Worm (Caenorhabditis elegans) whole organism, young adult: ENCODE results near the gene B0334.20.

ENCODE experiments used
- B0261.1 ChIP-seq: sonication (generic microtip); optimal IDR thresholded peaks from 2 replicates; lab custom pipeline; 2016; ENCODE audit warnings: mild to moderate bottlenecking, missing genetic modification characterization, moderate library complexity, missing compliant biosample characterization
- C17E4.6 ChIP-seq: fragments of 200-800 bp; sonication (Bioruptor generic); IDR thresholded peaks from 2 replicates; pipeline ENCODE4 v1.3.6; 2022; ENCODE audit warnings: missing genetic modification reagents, missing genetic modification characterization, missing compliant biosample characterization
- K12H6.12 ChIP-seq: fragments of 200-800 bp; sonication (Bioruptor generic); optimal IDR thresholded peaks from 2 replicates; lab custom pipeline; 2018; ENCODE audit warnings: mild to moderate bottlenecking, missing genetic modification characterization, missing compliant biosample characterization
- cebp-1 ChIP-seq, 2 experiments: fragments of 200-800 bp in 1 of 2; sonication (Bioruptor generic) in 1 of 2; sonication (generic microtip) in 1 of 2; IDR thresholded peaks in 1 of 2; optimal IDR thresholded peaks in 1 of 2; 2 replicates each; pipeline versions ENCODE4 v1.3.6 to Lab custom; 2017 to 2022; ENCODE audit warnings: missing compliant biosample characterization in 2 of 2, missing genetic modification characterization in 2 of 2, mild to moderate bottlenecking in 1 of 2, missing genetic modification reagents in 1 of 2, moderate library complexity in 1 of 2
- ceh-27 ChIP-seq: fragments of 200-800 bp; sonication (Bioruptor generic); optimal IDR thresholded peaks from 2 replicates; lab custom pipeline; 2018; ENCODE audit warnings: mild to moderate bottlenecking, missing genetic modification characterization, moderate library complexity, missing compliant biosample characterization
- ceh-79 ChIP-seq: sonication (generic microtip); optimal IDR thresholded peaks from 2 replicates; lab custom pipeline; 2017; ENCODE audit warnings: mild to moderate bottlenecking, missing genetic modification characterization, missing compliant biosample characterization
- die-1 ChIP-seq: sonication (generic microtip); optimal IDR thresholded peaks from 2 replicates; lab custom pipeline; 2016; ENCODE audit warnings: missing genotype, mild to moderate bottlenecking, missing genetic modification characterization, missing compliant biosample characterization
- egrh-3 ChIP-seq: fragments of 200-800 bp; sonication (Bioruptor generic); IDR thresholded peaks from 2 replicates; pipeline ENCODE4 v1.3.6; 2022; ENCODE audit warnings: missing genetic modification reagents, missing genetic modification characterization, missing compliant biosample characterization
- hlh-26 ChIP-seq: fragments of 200-800 bp; sonication (Bioruptor generic); conservative IDR thresholded peaks from 2 replicates; pipeline ENCODE4 v1.3.6; 2022; ENCODE audit warnings: missing genetic modification reagents, missing genetic modification characterization, missing compliant biosample characterization
- pha-4 ChIP-seq: fragments of 150-350 bp; sonication (generic microtip); optimal IDR thresholded peaks from 2 replicates; lab custom pipeline; 2014; ENCODE audit warnings: missing biosample characterization, missing genetic modification reagents, missing genetic modification characterization
- rcor-1 ChIP-seq: fragments of 200-800 bp; sonication (Bioruptor generic); IDR thresholded peaks from 2 replicates; pipeline ENCODE4 v1.3.6; 2022; ENCODE audit warnings: missing genetic modification reagents, missing genetic modification characterization, missing compliant biosample characterization
- sdz-38 ChIP-seq: sonication (generic microtip); optimal IDR thresholded peaks from 2 replicates; lab custom pipeline; 2016; ENCODE audit warnings: missing genotype, missing genetic modification characterization, missing compliant biosample characterization
- snpc-4 ChIP-seq, 5 experiments: fragments of 150-350 bp in 1 of 5; sonication (generic microtip) in 4 of 5; optimal IDR thresholded peaks; 2 replicates each; lab custom pipeline; 2014 to 2018; ENCODE audit warnings: missing genetic modification characterization in 5 of 5, missing biosample characterization in 3 of 5, antibody characterized with exemption in 2 of 5, mild to moderate bottlenecking in 2 of 5, missing compliant biosample characterization in 2 of 5, missing genotype in 2 of 5, moderate library complexity in 2 of 5, missing genetic modification reagents in 1 of 5

- TF ChIP-seq cebp-1 (GFP tag; IDR thresholded peaks at IDR 0.05; lab: Robert Waterston, UW) (no peak), cebp-1 (tag; optimal IDR thresholded peaks at IDR 0.05; lab: Kevin White, UChicago) (no peak), C17E4.6 (no peak), sdz-38 (tag; lab: Kevin White, UChicago) (no peak), ceh-27 (GFP tag; lab: Kevin White, UChicago) (no peak), pha-4 (tag; lab: Kevin White, UChicago) (no peak), ceh-79 (tag; lab: Kevin White, UChicago) (no peak), egrh-3 (no peak), snpc-4 (GFP tag; optimal IDR thresholded peaks at IDR 0.05; lab: Kevin White, UChicago) (no peak), snpc-4 (tag; optimal IDR thresholded peaks at IDR 0.05; lab: Kevin White, UChicago) (no peak), rcor-1 (no peak), K12H6.12 (tag; lab: Kevin White, UChicago) (no peak), B0261.1 (tag; lab: Kevin White, UChicago) (no peak), hlh-26 (GFP tag; lab: Robert Waterston, UW) (no peak), die-1 (no peak)
These were observed 17.9 kb upstream of the B0334.20 start, which contains the start of gene B0334.10 for ce11 chrII:11518184-11518583.
